Worm (Caenorhabditis elegans) whole organism, L4/young adult: ENCODE data around the gene Y57E12AL.2.

Experiments
- W03F9.2 ChIP-seq: fragments of 150-350 bp; optimal IDR thresholded peaks from 2 replicates; lab custom pipeline; 2014; ENCODE audit warnings: missing biosample characterization, missing genetic modification characterization
- dao-5 ChIP-seq: sonication (generic microtip); optimal IDR thresholded peaks from 2 replicates; lab custom pipeline; 2016; ENCODE audit warnings: missing genotype, missing genetic modification characterization, moderate library complexity, missing compliant biosample characterization
- him-1 ChIP-seq: sonication (generic microtip); optimal IDR thresholded peaks from 2 replicates; lab custom pipeline; 2016; ENCODE audit warnings: missing genotype, missing genetic modification reagents, missing genetic modification characterization, missing compliant biosample characterization

The Y57E12AL.2 gene

ce11 chrV:7085518-7086104 lies 27.7 kb downstream of the Y57E12AL.2 start, which contains the start of gene VC5.2:
Gene VC5.2, plus strand, starts transcription at chrV:7085956.
- TF ChIP-seq W03F9.2 (tag; lab: Kevin White, UChicago), result no peak
- no peak for TF ChIP-seq dao-5 (tag; lab: Kevin White, UChicago)
- no peak for TF ChIP-seq him-1

ce11 chrV:7087340-7087739 lies 29.4 kb downstream of the Y57E12AL.2 start:
- TF ChIP-seq him-1 (no peak), W03F9.2 (tag; lab: Kevin White, UChicago) (no peak), dao-5 (tag; lab: Kevin White, UChicago) (no peak)

- TF ChIP-seq dao-5 (tag; lab: Kevin White, UChicago), result no peak
- peak; percentile 7 for TF ChIP-seq W03F9.2 (tag; lab: Kevin White, UChicago)
Observed at ce11 chrV:7089217-7089616, 31.3 kb downstream of the Y57E12AL.2 start.

- TF ChIP-seq dao-5 (tag; lab: Kevin White, UChicago) (no peak), him-1 (no peak), W03F9.2 (tag; lab: Kevin White, UChicago) (no peak)
Observed at ce11 chrV:7091287-7091686, 33.4 kb downstream of the Y57E12AL.2 start, which contains the start of gene nhr-286. Gene nhr-286, minus strand, starts transcription at chrV:7091610.

ce11 chrV:7093720-7094401 lies 36.0 kb downstream of the Y57E12AL.2 start, which contains the start of gene nhr-135:
Gene nhr-135, minus strand, starts transcription at chrV:7093770.
- peak; percentile 42 for TF ChIP-seq W03F9.2 (tag; lab: Kevin White, UChicago)
- TF ChIP-seq him-1, result no peak
- TF ChIP-seq dao-5 (tag; lab: Kevin White, UChicago), result no peak

ce11 chrV:7095254-7095990 lies 37.5 kb downstream of the Y57E12AL.2 start:
- TF ChIP-seq W03F9.2 (tag; lab: Kevin White, UChicago) (no peak), him-1 (no peak), dao-5 (tag; lab: Kevin White, UChicago) (no peak)

- TF ChIP-seq W03F9.2 (tag; lab: Kevin White, UChicago) (no peak), dao-5 (tag; lab: Kevin White, UChicago) (no peak), him-1 (no peak)
Observed at ce11 chrV:7096129-7096730, 38.3 kb downstream of the Y57E12AL.2 start.

- TF ChIP-seq W03F9.2 (tag; lab: Kevin White, UChicago), result no peak
- no peak for TF ChIP-seq him-1
- no peak for TF ChIP-seq dao-5 (tag; lab: Kevin White, UChicago)
Observed at ce11 chrV:7096811-7097210, 38.9 kb downstream of the Y57E12AL.2 start.

ce11 chrV:7103247-7103646 lies 45.4 kb downstream of the Y57E12AL.2 start, which contains the start of gene odr-2:
Gene odr-2, plus strand, starts transcription at chrV:7103547.
- TF ChIP-seq him-1 (no peak), W03F9.2 (tag; lab: Kevin White, UChicago) (no peak)

ce11 chrV:7106499-7107152 lies 48.7 kb downstream of the Y57E12AL.2 start:
- TF ChIP-seq him-1 (peak; percentile 17), dao-5 (tag; lab: Kevin White, UChicago) (no peak)
